Fruit fly (Drosophila melanogaster): ENCODE measurements around the gene BBS8.

BBS8 gene

dm6 chr2L:451705-452472 lies 29.2 kb downstream of the BBS8 start:
- TF ChIP-seq CG16779 (tag; optimal IDR thresholded peaks at IDR 0.05) (no peak), salr (GFP tag; optimal IDR thresholded peaks at IDR 0.05) (no peak), lz (GFP tag; optimal IDR thresholded peaks at IDR 0.05) (no peak), CG34406 (GFP tag; optimal IDR thresholded peaks at IDR 0.05) (peak; percentile 28), dsx (GFP tag; optimal IDR thresholded peaks at IDR 0.05; ENCODE audit: poor library complexity, severe bottlenecking) (peak; percentile 19), OdsH (GFP tag; optimal IDR thresholded peaks at IDR 0.05) (no peak), fd85E (GFP tag; optimal IDR thresholded peaks at IDR 0.05) (no peak), CG11902 (GFP tag; optimal IDR thresholded peaks at IDR 0.05) (no peak), topi (GFP tag; optimal IDR thresholded peaks at IDR 0.05) (no peak), CG10631 (GFP tag; optimal IDR thresholded peaks at IDR 0.05) (no peak), CG1621 (tag; optimal IDR thresholded peaks at IDR 0.05) (peak; percentile 10), Eip93F (GFP tag; optimal IDR thresholded peaks at IDR 0.05) (peak; percentile 28), CG9139 (GFP tag; optimal IDR thresholded peaks at IDR 0.05) (no peak), CG8319 (GFP tag; optimal IDR thresholded peaks at IDR 0.05) (no peak), pdm3 (GFP tag; optimal IDR thresholded peaks at IDR 0.05) (no peak), Hr4 (GFP tag; optimal IDR thresholded peaks at IDR 0.05) (no peak), CG10669 (GFP tag; optimal IDR thresholded peaks at IDR 0.05) (peak; percentile 61), ss (GFP tag; optimal IDR thresholded peaks at IDR 0.05) (no peak), Ets96B (tag; optimal IDR thresholded peaks at IDR 0.05) (peak; percentile 20), vri (GFP tag; optimal IDR thresholded peaks at IDR 0.05) (no peak), Met (GFP tag; optimal IDR thresholded peaks at IDR 0.05) (no peak), svp (GFP tag) (no peak), CG6808 (GFP tag; optimal IDR thresholded peaks at IDR 0.05) (no peak), Ets21C (GFP tag; optimal IDR thresholded peaks at IDR 0.05) (no peak), CG3032 (tag; optimal IDR thresholded peaks at IDR 0.05) (peak; percentile 50), Eip75B (GFP tag; optimal IDR thresholded peaks at IDR 0.05) (no peak), CG8119 (GFP tag; IDR thresholded peaks at IDR 0.05) (peak; percentile 37; the same call in 1 of the 3 replicates), CG15336 (GFP tag; IDR thresholded peaks at IDR 0.05) (peak; percentile 52), cyc (GFP tag; optimal IDR thresholded peaks at IDR 0.05) (peak; percentile 14), CG32006 (GFP tag; optimal IDR thresholded peaks at IDR 0.05) (no peak), CG6276 (GFP tag; optimal IDR thresholded peaks at IDR 0.05) (no peak), Sox102F (GFP tag; optimal IDR thresholded peaks at IDR 0.05) (no peak), CG31627 (GFP tag; optimal IDR thresholded peaks at IDR 0.05) (no peak), acj6 (GFP tag; optimal IDR thresholded peaks at IDR 0.05) (no peak), CG6163 (GFP tag; IDR thresholded peaks at IDR 0.05) (peak; percentile 16; the same call in 1 of the 3 replicates), Lpt (GFP tag; optimal IDR thresholded peaks at IDR 0.05) (no peak), Hr39 (GFP tag; optimal IDR thresholded peaks at IDR 0.05) (no peak), CG4318 (GFP tag; optimal IDR thresholded peaks at IDR 0.05) (no peak), Hr38 (GFP tag; optimal IDR thresholded peaks at IDR 0.05) (no peak), CG11762 (GFP tag; optimal IDR thresholded peaks at IDR 0.05; ENCODE audit: insufficient read depth) (peak; percentile 18), Blimp-1 (GFP tag; optimal IDR thresholded peaks at IDR 0.05) (no peak), Gug (GFP tag; IDR thresholded peaks at IDR 0.05) (0 out of 2 replicates have a peak, but pooled peaks have one; percentile 22), dac (GFP tag; optimal IDR thresholded peaks at IDR 0.05) (no peak), CG6854 (GFP tag; optimal IDR thresholded peaks at IDR 0.05) (no peak), Smox (GFP tag; optimal IDR thresholded peaks at IDR 0.05) (no peak), fd59A (GFP tag; optimal IDR thresholded peaks at IDR 0.05) (no peak), fkh (GFP tag; optimal IDR thresholded peaks at IDR 0.05) (no peak), CG3919 (GFP tag; optimal IDR thresholded peaks at IDR 0.05) (no peak), CG8632 (GFP tag; optimal IDR thresholded peaks at IDR 0.05) (no peak), Eip78C (GFP tag) (no peak), esn (GFP tag; optimal IDR thresholded peaks at IDR 0.05) (peak; percentile 25)

All from whole organism, prepupa.